Worm (Caenorhabditis elegans): ENCODE data around the gene ent-2.

Gene ent-2

DNA sequence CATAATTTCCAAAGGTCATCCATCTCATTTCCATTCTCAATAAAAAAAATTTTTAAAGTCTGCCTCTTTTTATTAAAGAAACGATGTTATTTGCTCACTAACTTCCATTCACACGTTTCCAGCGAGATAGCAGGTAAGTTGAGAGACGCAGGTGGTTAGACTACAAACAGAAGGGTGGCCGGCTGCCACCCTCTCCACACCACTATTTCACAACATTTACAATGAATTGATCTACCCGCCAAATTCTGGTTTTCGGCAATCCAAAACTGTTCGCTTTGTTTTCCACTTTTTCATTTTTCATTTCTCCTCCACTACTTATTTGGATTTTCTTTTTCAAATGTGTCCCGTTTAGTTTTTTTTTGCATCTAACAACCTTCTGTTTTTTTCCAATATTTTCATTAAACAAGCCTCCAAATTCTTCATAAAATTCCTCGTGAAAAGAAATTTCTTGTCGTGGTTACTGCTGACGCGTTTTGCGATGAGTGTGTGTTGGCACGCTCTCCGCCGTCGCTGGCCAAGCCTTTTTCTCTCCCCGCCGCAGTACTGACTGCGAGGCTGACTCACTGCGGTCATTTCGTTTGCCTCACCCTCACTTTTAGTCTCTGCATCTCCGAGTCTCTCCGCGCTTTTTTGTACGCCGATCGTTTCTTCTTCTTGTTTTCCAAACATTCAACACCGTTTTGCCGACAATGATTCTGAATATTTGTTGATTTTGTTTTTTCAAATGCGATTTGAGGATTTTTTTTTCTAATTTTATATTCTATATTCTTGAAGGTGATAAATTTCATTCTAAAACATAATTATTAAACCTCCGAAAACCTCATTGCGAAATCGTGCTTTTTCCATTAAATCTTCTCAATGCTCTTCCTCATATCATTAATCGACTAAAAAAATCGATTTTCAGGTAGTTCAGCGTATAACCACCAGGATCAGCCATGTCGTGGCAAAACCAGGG lies 32.6 kb upstream of the ent-2 start, which contains the start of gene dyn-1:
dyn-1 (plus strand) TSS at position 905 of the 955 bp plus-strand sequence.
- TF ChIP-seq lin-35 (GFP tag; optimal IDR thresholded peaks at IDR 0.05) (peak; percentile 58 to 80), mep-1 (tag; optimal IDR thresholded peaks at IDR 0.05) (peak; percentile 71), nhr-12 (tag; optimal IDR thresholded peaks at IDR 0.05) (no peak), ceh-8 (GFP tag; optimal IDR thresholded peaks at IDR 0.05) (no peak), fkh-4 (tag; optimal IDR thresholded peaks at IDR 0.05; ENCODE audit: borderline replicate concordance) (no peak), elt-3 (tag; optimal IDR thresholded peaks at IDR 0.05) (peak in 1 of 6 experiments; percentile 35), dsc-1 (tag; optimal IDR thresholded peaks at IDR 0.05) (peak; percentile 58), dpl-1 (GFP tag; optimal IDR thresholded peaks at IDR 0.05) (peak; percentile 1 to 66 (median 46)), ceh-63 (GFP tag; optimal IDR thresholded peaks at IDR 0.05) (no peak), nhr-77 (tag; optimal IDR thresholded peaks at IDR 0.05) (peak; percentile 38), isw-1 (GFP tag; IDR thresholded peaks at IDR 0.05) (no peak), nhr-20 (tag; optimal IDR thresholded peaks at IDR 0.05) (peak; percentile 84), nhr-84 (tag; optimal IDR thresholded peaks at IDR 0.05) (no peak), vab-15 (tag; optimal IDR thresholded peaks at IDR 0.05) (no peak), swsn-7 (tag; optimal IDR thresholded peaks at IDR 0.05) (peak; percentile 70), rnt-1 (tag; optimal IDR thresholded peaks at IDR 0.05) (peak; percentile 70), fkh-10 (GFP tag; optimal IDR thresholded peaks at IDR 0.05) (no peak), mef-2 (tag; optimal IDR thresholded peaks at IDR 0.05) (no peak), hlh-4 (tag; optimal IDR thresholded peaks at IDR 0.05) (no peak), efl-3 (GFP tag; optimal IDR thresholded peaks at IDR 0.05) (no peak), nhr-71 (tag; optimal IDR thresholded peaks at IDR 0.05) (peak; percentile 86), nhr-19 (GFP tag; conservative IDR thresholded peaks at IDR 0.05) (peak; percentile 69), unc-86 (tag; optimal IDR thresholded peaks at IDR 0.05) (peak; percentile 0), nhr-47 (tag; optimal IDR thresholded peaks at IDR 0.05) (peak; percentile 70), snu-23 (GFP tag; optimal IDR thresholded peaks at IDR 0.05) (peak; percentile 86), ceh-88 (GFP tag; IDR thresholded peaks at IDR 0.05) (no peak), unc-130 (tag; optimal IDR thresholded peaks at IDR 0.05) (peak; percentile 45), snpc-4 (tag; optimal IDR thresholded peaks at IDR 0.05) (peak; percentile 58), ceh-82 (tag; optimal IDR thresholded peaks at IDR 0.05) (peak in 2 of 3 experiments; percentile 33 to 58), grh-1 (GFP tag; IDR thresholded peaks at IDR 0.05) (peak; percentile 49), tlp-1 (tag; optimal IDR thresholded peaks at IDR 0.05) (no peak), elt-2 (tag; optimal IDR thresholded peaks at IDR 0.05) (peak; percentile 30), nhr-237 (tag; optimal IDR thresholded peaks at IDR 0.05) (no peak), lir-3 (tag; optimal IDR thresholded peaks at IDR 0.05; ENCODE audit: poor library complexity) (peak; percentile 77), pax-3 (tag; optimal IDR thresholded peaks at IDR 0.05) (no peak), pag-3 (tag; optimal IDR thresholded peaks at IDR 0.05; ENCODE audit: borderline replicate concordance, insufficient read depth) (peak; percentile 77), zip-4 (GFP tag; optimal IDR thresholded peaks at IDR 0.05) (peak; percentile 39), ceh-90 (tag; optimal IDR thresholded peaks at IDR 0.05) (no peak), C04F5.9 (tag; optimal IDR thresholded peaks at IDR 0.05) (peak; percentile 51), ztf-11 (tag; optimal IDR thresholded peaks at IDR 0.05) (peak in 1 of 2 experiments; percentile 5), nhr-90 (tag; optimal IDR thresholded peaks at IDR 0.05; ENCODE audit: poor library complexity) (peak; percentile 81), sox-4 (tag; optimal IDR thresholded peaks at IDR 0.05) (no peak), jun-1 (tag; optimal IDR thresholded peaks at IDR 0.05) (peak; percentile 39), ama-1 (optimal IDR thresholded peaks at IDR 0.05) (no peak), mdl-1 (tag; optimal IDR thresholded peaks at IDR 0.05) (peak in 1 of 2 experiments; percentile 66), fos-1 (tag; optimal IDR thresholded peaks at IDR 0.05) (peak; percentile 56), efl-1 (optimal IDR thresholded peaks at IDR 0.05) (peak; percentile 38 to 41), efl-1 (GFP tag; optimal IDR thresholded peaks at IDR 0.05 in 1 of 2) (peak; percentile 17 to 86), unc-98 (GFP tag; IDR thresholded peaks at IDR 0.05) (no peak), lin-14 (GFP tag; optimal IDR thresholded peaks at IDR 0.05) (peak; percentile 88)

Data from whole organism, L1 larva.